Worm (Caenorhabditis elegans): ENCODE measurements around the gene krr-1.

DNA sequence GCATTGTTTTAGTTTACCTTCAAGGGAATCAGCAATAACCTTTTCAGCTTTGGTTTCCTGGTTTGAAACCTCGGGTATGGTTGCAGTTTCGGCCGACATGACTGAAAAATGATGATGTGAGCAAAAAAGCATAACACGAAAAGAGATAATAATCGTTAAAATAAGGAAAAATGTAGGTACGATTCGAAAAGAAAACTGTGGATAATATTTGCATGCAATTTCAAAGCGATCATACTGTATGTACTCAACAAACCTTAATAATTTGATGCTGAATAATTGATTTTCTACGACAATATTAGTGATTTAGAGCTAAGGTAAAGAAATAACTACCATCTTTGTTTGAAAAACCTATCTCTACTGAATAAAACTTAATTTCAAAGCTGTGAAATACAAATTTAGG is 35.0 kb upstream of the krr-1 start, which contains the start of gene attf-2:
- no peak for TF ChIP-seq ztf-22 (GFP tag; optimal IDR thresholded peaks at IDR 0.05)
- TF ChIP-seq sea-2 (GFP tag; IDR thresholded peaks at IDR 0.05) = no peak
- no peak for TF ChIP-seq pbrm-1 (GFP tag; IDR thresholded peaks at IDR 0.05)
- no peak for TF ChIP-seq lsy-27 (tag; optimal IDR thresholded peaks at IDR 0.05; ENCODE audit: borderline replicate concordance, insufficient read depth)
- TF ChIP-seq athp-1 (tag; optimal IDR thresholded peaks at IDR 0.05) = no peak
- no peak for TF ChIP-seq Y67H2A.10 (GFP tag; conservative IDR thresholded peaks at IDR 0.05)
